Worm (Caenorhabditis elegans): ENCODE results near the gene npr-35.

The npr-35 gene

ce11 chrIV:7709701-7710100 is 33.9 kb upstream of the npr-35 start, which contains the start of the genes mrpl-1, emc-6 and mrps-24 (continued):
- TF ChIP-seq pqm-1 (tag; optimal IDR thresholded peaks at IDR 0.05) (no peak), mdl-1 (tag; optimal IDR thresholded peaks at IDR 0.05) (no peak), hlh-4 (tag; optimal IDR thresholded peaks at IDR 0.05) (no peak), sup-37 (GFP tag; optimal IDR thresholded peaks at IDR 0.05) (no peak), egl-27 (tag; optimal IDR thresholded peaks at IDR 0.05) (no peak), efl-1 (optimal IDR thresholded peaks at IDR 0.05) (peak; percentile 58 to 67), efl-1 (GFP tag; optimal IDR thresholded peaks at IDR 0.05 in 1 of 2) (peak; percentile 69 to 94), ceh-82 (tag; optimal IDR thresholded peaks at IDR 0.05) (peak in 2 of 3 experiments; percentile 50 to 55), tbx-2 (tag; optimal IDR thresholded peaks at IDR 0.05) (peak; percentile 56), pag-3 (tag; optimal IDR thresholded peaks at IDR 0.05; ENCODE audit: borderline replicate concordance, insufficient read depth) (no peak), tlp-1 (tag; optimal IDR thresholded peaks at IDR 0.05) (no peak), nhr-85 (tag) (no peak), mab-9 (GFP tag; IDR thresholded peaks at IDR 0.05) (no peak), Y116A8C.19 (tag; optimal IDR thresholded peaks at IDR 0.05; ENCODE audit: borderline replicate concordance) (no peak), aly-2 (tag; optimal IDR thresholded peaks at IDR 0.05) (no peak), unc-130 (tag; optimal IDR thresholded peaks at IDR 0.05) (peak; percentile 44), blmp-1 (tag; optimal IDR thresholded peaks at IDR 0.05) (peak; percentile 50), xbp-1 (tag; optimal IDR thresholded peaks at IDR 0.05) (peak; percentile 68), irx-1 (tag; optimal IDR thresholded peaks at IDR 0.05) (no peak), pax-3 (tag; optimal IDR thresholded peaks at IDR 0.05) (no peak), nhr-84 (tag; optimal IDR thresholded peaks at IDR 0.05) (no peak), vab-15 (tag; optimal IDR thresholded peaks at IDR 0.05) (no peak), snpc-4 (tag; optimal IDR thresholded peaks at IDR 0.05) (peak; percentile 31), nhr-28 (tag; optimal IDR thresholded peaks at IDR 0.05) (no peak), aha-1 (tag; optimal IDR thresholded peaks at IDR 0.05) (no peak), lin-39 (tag; optimal IDR thresholded peaks at IDR 0.05) (no peak), zip-4 (GFP tag; optimal IDR thresholded peaks at IDR 0.05) (no peak), grh-1 (GFP tag; IDR thresholded peaks at IDR 0.05) (no peak), lin-15B (tag; optimal IDR thresholded peaks at IDR 0.05) (peak; percentile 74), jun-1 (tag; optimal IDR thresholded peaks at IDR 0.05) (no peak), nhr-20 (tag; optimal IDR thresholded peaks at IDR 0.05) (peak; percentile 59), nhr-71 (tag; optimal IDR thresholded peaks at IDR 0.05) (peak; percentile 76), efl-3 (GFP tag; optimal IDR thresholded peaks at IDR 0.05) (no peak), F16B12.6 (tag; optimal IDR thresholded peaks at IDR 0.05) (peak; percentile 84), egl-13 (tag; optimal IDR thresholded peaks at IDR 0.05) (peak; percentile 35), ceh-63 (GFP tag; optimal IDR thresholded peaks at IDR 0.05) (no peak), ama-1 (optimal IDR thresholded peaks at IDR 0.05) (no peak), nhr-90 (tag; optimal IDR thresholded peaks at IDR 0.05; ENCODE audit: poor library complexity) (peak; percentile 56), nhr-237 (tag; optimal IDR thresholded peaks at IDR 0.05) (no peak), ceh-88 (GFP tag; IDR thresholded peaks at IDR 0.05) (no peak), nhr-11 (tag; optimal IDR thresholded peaks at IDR 0.05) (no peak), zag-1 (tag; optimal IDR thresholded peaks at IDR 0.05) (no peak), skn-1 (tag; optimal IDR thresholded peaks at IDR 0.05) (peak; percentile 74), lin-14 (GFP tag; optimal IDR thresholded peaks at IDR 0.05) (peak; percentile 71), C04F5.9 (tag; optimal IDR thresholded peaks at IDR 0.05) (no peak), fkh-8 (tag; optimal IDR thresholded peaks at IDR 0.05) (peak; percentile 18), hpl-2 (GFP tag; optimal IDR thresholded peaks at IDR 0.05) (no peak), fkh-10 (GFP tag; optimal IDR thresholded peaks at IDR 0.05) (no peak), rnt-1 (tag; optimal IDR thresholded peaks at IDR 0.05) (peak; percentile 53), ceh-90 (tag; optimal IDR thresholded peaks at IDR 0.05) (no peak), nhr-12 (tag; optimal IDR thresholded peaks at IDR 0.05) (no peak), sox-4 (tag; optimal IDR thresholded peaks at IDR 0.05) (no peak), dpl-1 (GFP tag; optimal IDR thresholded peaks at IDR 0.05) (peak; percentile 57 to 80 (median 65)), lir-3 (tag; optimal IDR thresholded peaks at IDR 0.05; ENCODE audit: poor library complexity) (peak; percentile 35)

All from whole organism, L1 larva.